Worm (Caenorhabditis elegans) whole organism, L3 larva: ENCODE measurements around the gene Y71H2AM.29.

Experiments used
- R02D3.7 ChIP-seq: fragments of 150-350 bp; optimal IDR thresholded peaks from 2 replicates; lab custom pipeline; 2014; ENCODE audit warnings: missing biosample characterization, missing genetic modification characterization
- ZK546.5 ChIP-seq: sonication (generic microtip); optimal IDR thresholded peaks from 2 replicates; lab custom pipeline; 2017; ENCODE audit warnings: missing biosample characterization, missing genetic modification characterization
- aly-2 ChIP-seq: fragments of 150-350 bp; optimal IDR thresholded peaks from 2 replicates; lab custom pipeline; 2014; ENCODE audit warnings: missing biosample characterization, missing genetic modification characterization
- ama-1 ChIP-seq: fragments of 150-350 bp; optimal IDR thresholded peaks from 2 replicates; lab custom pipeline; 2018
- ceh-16 ChIP-seq: sonication (generic microtip); optimal IDR thresholded peaks from 2 replicates; lab custom pipeline; 2017; ENCODE audit warnings: missing biosample characterization, missing genetic modification characterization
- ceh-28 ChIP-seq: fragments of 150-350 bp; optimal IDR thresholded peaks from 2 replicates; lab custom pipeline; 2014; ENCODE audit warnings: missing biosample characterization, missing genetic modification reagents, missing genetic modification characterization
- ceh-82 ChIP-seq: fragments of 150-350 bp; optimal IDR thresholded peaks from 2 replicates; lab custom pipeline; 2014; ENCODE audit warnings: missing biosample characterization, missing genetic modification characterization
- ceh-9 ChIP-seq: sonication (generic microtip); optimal IDR thresholded peaks from 2 replicates; lab custom pipeline; 2018; ENCODE audit warnings: missing biosample characterization, missing genetic modification characterization
- daf-12 ChIP-seq: fragments of 150-350 bp; optimal IDR thresholded peaks from 2 replicates; lab custom pipeline; 2014; ENCODE audit warnings: missing biosample characterization, missing genetic modification reagents, missing genetic modification characterization
- elt-1 ChIP-seq: fragments of 150-350 bp; optimal IDR thresholded peaks from 2 replicates; lab custom pipeline; 2014; ENCODE audit warnings: missing biosample characterization, missing genetic modification characterization
- elt-2 ChIP-seq: sonication (generic microtip); optimal IDR thresholded peaks from 2 replicates; lab custom pipeline; 2016; ENCODE audit warnings: missing genetic modification reagents, mild to moderate bottlenecking, missing genetic modification characterization, missing compliant biosample characterization
- elt-3 ChIP-seq, 3 experiments: fragments of 150-350 bp in 1 of 3; sonication (generic microtip) in 2 of 3; optimal IDR thresholded peaks; 2 replicates in 2 of 3; 4 replicates in 1 of 3; lab custom pipeline; 2014 to 2017; ENCODE audit warnings: missing biosample characterization in 3 of 3, missing genetic modification characterization in 3 of 3
- eor-1 ChIP-seq, 2 experiments: fragments of 150-350 bp; optimal IDR thresholded peaks; 2 replicates each; lab custom pipeline; 2014 to 2018; ENCODE audit warnings: missing biosample characterization in 2 of 2, missing genetic modification characterization in 2 of 2
- fkh-10 ChIP-seq: sonication (generic microtip); optimal IDR thresholded peaks from 2 replicates; lab custom pipeline; 2017; ENCODE audit warnings: missing biosample characterization, missing genetic modification reagents, missing genetic modification characterization
- fkh-2 ChIP-seq: fragments of 150-350 bp; optimal IDR thresholded peaks from 2 replicates; lab custom pipeline; 2014; ENCODE audit warnings: missing biosample characterization, missing genetic modification reagents, missing genetic modification characterization
- hmg-11 ChIP-seq: sonication (generic microtip); optimal IDR thresholded peaks from 2 replicates; lab custom pipeline; 2016; ENCODE audit warnings: missing genetic modification characterization, missing compliant biosample characterization
- jun-1 ChIP-seq: fragments of 150-350 bp; optimal IDR thresholded peaks from 2 replicates; lab custom pipeline; 2014; ENCODE audit warnings: missing biosample characterization, missing genetic modification reagents, missing genetic modification characterization
- lin-15B ChIP-seq: fragments of 150-350 bp; optimal IDR thresholded peaks from 2 replicates; lab custom pipeline; 2014; ENCODE audit warnings: missing biosample characterization, missing genetic modification characterization
- lin-39 ChIP-seq: fragments of 150-350 bp; optimal IDR thresholded peaks from 2 replicates; lab custom pipeline; 2018; ENCODE audit warnings: missing biosample characterization, missing genetic modification reagents, missing genetic modification characterization
- lsy-12 ChIP-seq: sonication (generic microtip); optimal IDR thresholded peaks from 2 replicates; lab custom pipeline; 2016; ENCODE audit warnings: mild to moderate bottlenecking, missing genetic modification characterization, missing compliant biosample characterization
- mdl-1 ChIP-seq: fragments of 150-350 bp; optimal IDR thresholded peaks from 2 replicates; lab custom pipeline; 2014; ENCODE audit warnings: missing biosample characterization, missing genetic modification characterization
- mml-1 ChIP-seq: fragments of 150-350 bp; sonication (generic microtip); optimal IDR thresholded peaks from 3 replicates; lab custom pipeline; 2014; ENCODE audit warnings: missing biosample characterization, missing genetic modification characterization
- nfya-1 ChIP-seq: sonication (generic microtip); optimal IDR thresholded peaks from 2 replicates; lab custom pipeline; 2017; ENCODE audit warnings: missing genetic modification characterization, mild to moderate bottlenecking, missing compliant biosample characterization, antibody characterized with exemption, moderate library complexity; ENCODE audit not compliant: insufficient read depth
- nhr-11 ChIP-seq: fragments of 150-350 bp; optimal IDR thresholded peaks from 2 replicates; lab custom pipeline; 2014; ENCODE audit warnings: missing biosample characterization, missing genetic modification characterization
- nhr-12 ChIP-seq: fragments of 150-350 bp; optimal IDR thresholded peaks from 2 replicates; lab custom pipeline; 2014; ENCODE audit warnings: missing biosample characterization, missing genetic modification characterization
- nhr-23 ChIP-seq: fragments of 150-350 bp; optimal IDR thresholded peaks from 2 replicates; lab custom pipeline; 2014; ENCODE audit warnings: missing biosample characterization, missing genetic modification reagents, missing genetic modification characterization
- nhr-237 ChIP-seq: fragments of 150-350 bp; optimal IDR thresholded peaks from 2 replicates; lab custom pipeline; 2014; ENCODE audit warnings: missing biosample characterization, missing genetic modification characterization
- nhr-25 ChIP-seq: sonication (generic microtip); optimal IDR thresholded peaks from 2 replicates; lab custom pipeline; 2017; ENCODE audit warnings: missing biosample characterization, missing genetic modification characterization
- nhr-28 ChIP-seq: fragments of 150-350 bp; optimal IDR thresholded peaks from 2 replicates; lab custom pipeline; 2014; ENCODE audit warnings: missing biosample characterization, missing genetic modification characterization
- nhr-43 ChIP-seq: sonication (generic microtip); optimal IDR thresholded peaks from 2 replicates; lab custom pipeline; 2016; ENCODE audit warnings: mild to moderate bottlenecking, missing genetic modification characterization, missing compliant biosample characterization; ENCODE audit not compliant: poor library complexity, severe bottlenecking
- nhr-76 ChIP-seq: fragments of 150-350 bp; sonication (generic microtip); optimal IDR thresholded peaks from 5 replicates; lab custom pipeline; 2014; ENCODE audit warnings: missing biosample characterization, missing genetic modification characterization
- nhr-77 ChIP-seq: fragments of 150-350 bp; optimal IDR thresholded peaks from 2 replicates; lab custom pipeline; 2014; ENCODE audit warnings: missing biosample characterization, missing genetic modification characterization
- pha-4 ChIP-seq: fragments of 150-350 bp; optimal IDR thresholded peaks from 2 replicates; lab custom pipeline; 2014; ENCODE audit warnings: missing biosample characterization, missing genetic modification reagents, missing genetic modification characterization
- pqm-1 ChIP-seq: fragments of 150-350 bp; optimal IDR thresholded peaks from 2 replicates; lab custom pipeline; 2017; ENCODE audit warnings: missing biosample characterization, missing genetic modification characterization, inconsistent platforms
- sea-2 ChIP-seq: fragments of 150-350 bp; sonication (generic microtip); optimal IDR thresholded peaks from 4 replicates; lab custom pipeline; 2014; ENCODE audit warnings: missing biosample characterization, missing genetic modification reagents, missing genetic modification characterization
- snpc-4 ChIP-seq: fragments of 150-350 bp; optimal IDR thresholded peaks from 2 replicates; lab custom pipeline; 2014; ENCODE audit warnings: missing biosample characterization, missing genetic modification characterization
- tbx-2 ChIP-seq: sonication (generic microtip); optimal IDR thresholded peaks from 2 replicates; lab custom pipeline; 2016; ENCODE audit warnings: mild to moderate bottlenecking, missing genetic modification characterization, missing compliant biosample characterization
- unc-39 ChIP-seq: sonication (generic microtip); optimal IDR thresholded peaks from 4 replicates; lab custom pipeline; 2017; ENCODE audit warnings: missing biosample characterization, missing genetic modification characterization
- unc-62 ChIP-seq: fragments of 150-350 bp; sonication (generic microtip); optimal IDR thresholded peaks from 4 replicates; lab custom pipeline; 2014; ENCODE audit warnings: missing biosample characterization, missing genetic modification reagents, missing genetic modification characterization
- zag-1 ChIP-seq: fragments of 150-350 bp; optimal IDR thresholded peaks from 2 replicates; lab custom pipeline; 2014; ENCODE audit warnings: missing biosample characterization, missing genetic modification characterization
- ztf-4 ChIP-seq: fragments of 150-350 bp; optimal IDR thresholded peaks from 2 replicates; lab custom pipeline; 2014; ENCODE audit warnings: missing biosample characterization, missing genetic modification characterization

Gene Y71H2AM.29

DNA sequence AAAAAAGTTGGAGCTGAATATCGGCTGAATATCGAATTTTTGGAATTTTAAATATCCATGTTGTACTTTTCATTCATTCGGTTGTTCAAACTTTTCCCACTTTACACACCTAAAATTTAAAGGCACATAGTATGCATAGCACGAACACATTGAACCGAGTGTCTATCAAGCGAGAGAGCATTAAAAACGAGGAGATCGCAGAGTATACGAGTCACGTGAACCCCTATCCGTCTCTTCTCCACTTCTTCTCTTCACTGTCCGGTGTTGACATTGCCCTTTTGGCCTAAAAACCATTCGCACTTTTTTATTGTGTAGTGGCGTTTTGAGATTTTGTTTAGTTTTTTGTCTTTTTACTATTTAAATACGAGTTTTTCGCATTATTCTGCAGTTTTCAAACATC lies 28.1 kb upstream of the Y71H2AM.29 start:
- TF ChIP-seq nhr-23 (tag; lab: Kevin White, UChicago) (peak; percentile 81), nhr-25 (tag; lab: Kevin White, UChicago) (peak; percentile 61), ama-1 (lab: Kevin White, UChicago) (no peak), zag-1 (no peak), ceh-28 (no peak), sea-2 (GFP tag; lab: Kevin White, UChicago) (no peak), elt-1 (no peak), lin-39 (tag; lab: Kevin White, UChicago) (no peak), nhr-11 (no peak), tbx-2 (tag; lab: Kevin White, UChicago) (no peak), pha-4 (tag; lab: Kevin White, UChicago) (peak; percentile 96), unc-39 (tag; lab: Kevin White, UChicago) (no peak), ceh-16 (tag; lab: Kevin White, UChicago) (no peak), hmg-11 (tag; lab: Kevin White, UChicago) (peak; percentile 6), aly-2 (tag; lab: Kevin White, UChicago) (no peak), nhr-76 (no peak), R02D3.7 (tag; lab: Kevin White, UChicago) (no peak), pqm-1 (tag; lab: Kevin White, UChicago) (peak; percentile 20), nhr-43 (tag; lab: Kevin White, UChicago) (peak; percentile 15), nhr-12 (no peak), eor-1 (tag; optimal IDR thresholded peaks at IDR 0.05; lab: Kevin White, UChicago) (no peak), mdl-1 (tag; lab: Kevin White, UChicago) (no peak), elt-2 (tag; lab: Kevin White, UChicago) (peak; percentile 18), jun-1 (tag; lab: Kevin White, UChicago) (no peak), elt-3 (tag; optimal IDR thresholded peaks at IDR 0.05; lab: Kevin White, UChicago) (no peak), ceh-9 (no peak), ZK546.5 (tag; lab: Kevin White, UChicago) (no peak), fkh-10 (no peak), fkh-2 (tag; lab: Kevin White, UChicago) (peak; percentile 45), lin-15B (peak; percentile 63), nfya-1 (tag; lab: Kevin White, UChicago) (peak; percentile 72), snpc-4 (peak; percentile 42), mml-1 (tag; lab: Kevin White, UChicago) (no peak), lsy-12 (tag; lab: Kevin White, UChicago) (no peak), ztf-4 (tag; lab: Kevin White, UChicago) (no peak), nhr-77 (tag; lab: Kevin White, UChicago) (no peak)

DNA sequence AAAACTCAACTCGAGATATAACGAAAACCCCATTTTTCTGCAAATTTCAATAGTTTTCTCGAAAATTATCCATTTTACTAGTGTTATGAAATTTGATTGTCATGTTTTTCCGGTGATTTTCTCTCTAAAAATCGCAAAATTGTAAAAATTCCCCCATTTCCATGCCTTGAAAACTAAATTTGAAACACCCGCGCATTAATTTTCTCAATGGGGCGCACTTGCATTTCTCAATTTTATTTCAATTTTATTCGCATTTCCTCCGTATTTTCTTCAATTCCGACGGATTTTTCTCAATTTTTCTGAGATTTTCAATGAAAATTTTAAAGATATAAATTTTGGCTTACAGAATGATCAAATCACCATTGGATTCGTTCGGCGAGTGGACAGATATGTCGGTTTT lies 27.5 kb upstream of the Y71H2AM.29 start, which contains the start of gene Y71H2AM.3:
TSS of gene Y71H2AM.3 (plus strand) at position 347 of the 400 bp plus-strand sequence.
- TF ChIP-seq pha-4 (tag; lab: Kevin White, UChicago) (peak; percentile 56), nhr-23 (tag; lab: Kevin White, UChicago) (peak; percentile 26), ceh-82 (tag; lab: Kevin White, UChicago) (no peak), nfya-1 (tag; lab: Kevin White, UChicago) (peak; percentile 52), lin-15B (peak; percentile 76), ama-1 (lab: Kevin White, UChicago) (peak; percentile 68), ceh-28 (peak; percentile 4), jun-1 (tag; lab: Kevin White, UChicago) (peak; percentile 3), daf-12 (tag; lab: Kevin White, UChicago) (no peak), pqm-1 (tag; lab: Kevin White, UChicago) (no peak)

DNA sequence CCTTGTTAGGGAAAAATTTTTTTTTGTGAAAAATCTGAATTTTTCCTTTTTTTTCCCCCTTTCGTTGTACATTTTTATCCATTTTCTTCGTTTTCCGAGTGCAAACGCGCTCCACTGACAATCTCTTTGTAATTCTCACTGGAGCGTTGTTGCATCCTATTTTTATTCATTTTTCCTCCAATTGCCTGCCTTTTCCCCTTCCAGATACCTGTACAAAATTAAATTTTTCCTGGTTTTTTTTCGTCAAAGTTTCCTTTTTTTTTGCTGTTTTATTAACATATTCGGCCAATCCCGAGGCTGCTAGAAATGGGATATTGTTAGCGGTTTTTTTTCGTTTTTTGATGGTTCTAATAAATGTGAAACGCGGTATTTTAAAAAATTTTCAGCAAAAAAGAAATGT lies 21.2 kb upstream of the Y71H2AM.29 start:
- TF ChIP-seq nfya-1 (tag; lab: Kevin White, UChicago) (no peak), unc-62 (GFP tag; lab: Kevin White, UChicago) (no peak), aly-2 (tag; lab: Kevin White, UChicago) (peak; percentile 38), ceh-9 (no peak), nhr-28 (tag; lab: Kevin White, UChicago) (no peak), unc-39 (tag; lab: Kevin White, UChicago) (no peak), nhr-237 (tag; lab: Kevin White, UChicago) (no peak), nhr-76 (no peak), lin-39 (tag; lab: Kevin White, UChicago) (no peak), elt-2 (tag; lab: Kevin White, UChicago) (peak; percentile 3), nhr-43 (tag; lab: Kevin White, UChicago) (peak; percentile 14)
